Fruit fly (Drosophila melanogaster) whole organism, pupa: ENCODE measurements around the gene MED6.

ENCODE experiments used
- CG13204 ChIP-seq: fragments of 200-800 bp; sonication (Bioruptor generic); optimal IDR thresholded peaks from 2 replicates; lab custom pipeline; 2018; ENCODE audit warnings: missing biosample characterization, mild to moderate bottlenecking, missing genetic modification characterization, moderate library complexity
- CG14655 ChIP-seq: fragments of 200-800 bp; sonication (Bioruptor generic); optimal IDR thresholded peaks from 3 replicates; lab custom pipeline; 2017; ENCODE audit warnings: mild to moderate bottlenecking, missing biosample characterization, missing genetic modification reagents, missing genetic modification characterization
- CG17806 ChIP-seq: fragments of 200-800 bp; sonication (Bioruptor generic); optimal IDR thresholded peaks from 2 replicates; lab custom pipeline; 2018; ENCODE audit warnings: missing biosample characterization, mild to moderate bottlenecking, missing genetic modification characterization, moderate library complexity
- CG32121 ChIP-seq: fragments of 200-800 bp; sonication (Bioruptor generic); IDR thresholded peaks from 2 replicates; pipeline ENCODE4 v1.3.6; 2022; ENCODE audit warnings: missing biosample characterization, missing genetic modification characterization
- fd96Ca ChIP-seq: fragments of 200-800 bp; sonication (Bioruptor generic); IDR thresholded peaks from 3 replicates; pipeline ENCODE4 v1.3.6; 2022; ENCODE audit warnings: missing biosample characterization, missing genetic modification characterization

dm6 chr3R:9725121-9725956, 43.4 kb downstream of the MED6 start, which contains the start of gene hyd:
- TF ChIP-seq CG13204 (GFP tag; lab: Kevin White, UChicago) (no peak), fd96Ca (GFP tag; lab: Robert Waterston, UW) (no peak), CG14655 (GFP tag; lab: Kevin White, UChicago) (no peak), CG17806 (tag; lab: Kevin White, UChicago) (no peak), CG32121 (no peak)
